Worm (Caenorhabditis elegans) whole organism, midembryonic: ENCODE data around the gene sru-28.

Source experiments
- T22C8.4 ChIP-seq: fragments of 200-800 bp; sonication (Bioruptor generic); IDR thresholded peaks from 2 replicates; pipeline ENCODE4 v1.3.6; 2022; ENCODE audit warnings: missing genetic modification characterization, missing compliant biosample characterization
- cog-1 ChIP-seq: sonication (generic microtip); optimal IDR thresholded peaks from 2 replicates; lab custom pipeline; 2016; ENCODE audit warnings: missing genetic modification characterization, missing compliant biosample characterization
- flt-1 ChIP-seq: fragments of 200-800 bp; sonication (Bioruptor generic); IDR thresholded peaks from 2 replicates; pipeline ENCODE4 v1.3.6; 2022; ENCODE audit warnings: missing genetic modification characterization, missing compliant biosample characterization
- klf-2 ChIP-seq: fragments of 200-800 bp; sonication (Bioruptor generic); conservative IDR thresholded peaks from 2 replicates; pipeline ENCODE4 v1.3.6; 2022; ENCODE audit warnings: missing genetic modification reagents, missing genetic modification characterization, missing compliant biosample characterization
- med-1 ChIP-seq: sonication (generic microtip); optimal IDR thresholded peaks from 2 replicates; lab custom pipeline; 2017; ENCODE audit warnings: missing genetic modification characterization, mild to moderate bottlenecking, missing compliant biosample characterization, antibody characterized with exemption, missing genetic modification reagents; ENCODE audit not compliant: insufficient read depth
- ref-1 ChIP-seq: fragments of 200-800 bp; sonication (Bioruptor generic); conservative IDR thresholded peaks from 2 replicates; pipeline ENCODE4 v1.3.6; 2022; ENCODE audit warnings: missing genetic modification reagents, missing genetic modification characterization, missing compliant biosample characterization
- tab-1 ChIP-seq: fragments of 200-800 bp; sonication (Bioruptor generic); IDR thresholded peaks from 2 replicates; pipeline ENCODE4 v1.3.6; 2022; ENCODE audit warnings: missing genetic modification characterization, missing compliant biosample characterization
- ztf-23 ChIP-seq: fragments of 200-800 bp; sonication (Bioruptor generic); IDR thresholded peaks from 2 replicates; pipeline ENCODE4 v1.3.6; 2022; ENCODE audit warnings: missing genetic modification reagents, missing genetic modification characterization, missing compliant biosample characterization
- ztf-29 ChIP-seq: fragments of 200-800 bp; sonication (Bioruptor generic); IDR thresholded peaks from 2 replicates; pipeline ENCODE4 v1.3.6; 2022; ENCODE audit warnings: missing genetic modification reagents, missing genetic modification characterization, missing compliant biosample characterization

The sru-28 gene

ce11 chrV:1505995-1506394 is at the start of gene sru-28:
TSS of gene sru-28 (plus strand) at chrV:1506295.
- TF ChIP-seq ref-1: no peak
- no peak for TF ChIP-seq flt-1
- no peak for TF ChIP-seq tab-1 (GFP tag; lab: Robert Waterston, UW)
- TF ChIP-seq cog-1: no peak
- no peak for TF ChIP-seq klf-2

DNA sequence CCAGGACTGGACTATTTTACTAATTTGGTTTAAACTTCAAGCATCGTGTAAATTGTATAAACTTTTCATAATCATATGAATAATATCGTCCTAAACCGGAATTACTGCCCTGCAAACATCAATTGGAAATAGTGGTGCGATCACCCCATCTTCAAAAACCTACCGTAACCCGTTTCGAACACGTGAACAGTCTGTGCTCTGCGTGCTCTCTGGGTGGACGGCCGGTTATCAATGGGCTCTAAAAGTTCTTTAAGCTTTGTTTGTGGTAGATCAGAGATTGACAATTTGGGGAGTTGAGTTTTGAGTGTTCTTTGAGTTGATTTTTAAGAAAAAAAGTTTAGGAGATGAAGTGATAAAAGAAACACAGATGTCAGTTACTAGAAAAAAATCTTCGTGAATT is 49.5 kb upstream of the sru-28 start:
- TF ChIP-seq ref-1 (no peak), tab-1 (GFP tag; lab: Robert Waterston, UW) (no peak), med-1 (no peak), flt-1 (no peak), T22C8.4 (GFP tag; lab: Robert Waterston, UW) (no peak), klf-2 (no peak), ztf-23 (GFP tag; lab: Robert Waterston, UW) (no peak), cog-1 (no peak), ztf-29 (GFP tag; lab: Robert Waterston, UW) (no peak)

DNA sequence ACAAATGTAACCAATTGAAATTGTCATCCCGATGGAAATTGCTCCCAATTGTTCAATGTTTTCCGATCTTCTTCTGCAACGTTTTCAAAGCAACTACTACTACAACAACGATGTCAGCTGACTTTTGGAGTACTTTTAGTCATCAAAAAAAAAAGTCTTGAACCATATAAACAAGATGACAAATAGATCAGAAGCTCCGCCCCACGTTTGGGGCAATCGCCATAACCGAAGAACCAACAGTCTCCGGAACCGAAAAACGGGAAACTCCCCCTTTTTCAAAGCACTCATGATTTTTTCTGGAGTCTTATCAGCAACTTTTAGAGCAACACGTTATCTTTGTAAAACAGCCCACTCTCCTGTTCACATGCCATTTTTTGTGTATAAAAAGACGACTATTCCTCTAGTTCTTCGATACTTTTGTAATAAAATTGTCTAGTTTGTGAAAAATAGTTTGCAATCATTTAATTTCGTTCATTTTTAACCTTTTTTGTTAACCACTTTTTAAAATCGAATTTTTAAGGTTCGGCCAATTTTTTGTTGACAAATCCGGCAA is 46.6 kb upstream of the sru-28 start:
- TF ChIP-seq cog-1 (no peak), ztf-29 (GFP tag; lab: Robert Waterston, UW) (no peak), tab-1 (GFP tag; lab: Robert Waterston, UW) (no peak), ztf-23 (GFP tag; lab: Robert Waterston, UW) (no peak), T22C8.4 (GFP tag; lab: Robert Waterston, UW) (no peak), ref-1 (no peak), flt-1 (no peak)

DNA sequence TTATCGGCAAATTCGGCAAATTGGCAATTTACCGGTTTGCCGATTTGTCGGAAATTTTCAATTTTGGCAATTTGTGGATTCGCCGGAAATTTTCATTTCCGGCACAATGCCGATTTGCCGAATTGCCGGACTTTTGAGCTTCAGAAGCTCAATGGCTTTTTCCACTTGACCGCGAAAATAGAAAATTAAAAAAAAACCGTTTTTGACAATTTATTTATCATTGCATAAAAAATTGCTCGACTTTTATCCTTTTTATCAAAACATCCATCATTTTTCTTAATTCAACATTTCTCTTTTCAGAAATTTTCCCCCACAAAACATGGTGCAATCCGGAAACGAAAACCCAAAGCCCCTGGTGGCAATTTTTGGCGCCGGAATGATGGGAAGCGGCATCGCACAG is 46.0 kb upstream of the sru-28 start, which contains the start of gene hacd-1:
TSS of gene hacd-1 (plus strand) at position 301 of the 400 bp plus-strand sequence.
- TF ChIP-seq med-1 (no peak), T22C8.4 (GFP tag; lab: Robert Waterston, UW) (no peak), flt-1 (no peak), ztf-29 (GFP tag; lab: Robert Waterston, UW) (no peak), ztf-23 (GFP tag; lab: Robert Waterston, UW) (no peak), ref-1 (no peak), klf-2 (no peak), tab-1 (GFP tag; lab: Robert Waterston, UW) (no peak), cog-1 (no peak)

DNA sequence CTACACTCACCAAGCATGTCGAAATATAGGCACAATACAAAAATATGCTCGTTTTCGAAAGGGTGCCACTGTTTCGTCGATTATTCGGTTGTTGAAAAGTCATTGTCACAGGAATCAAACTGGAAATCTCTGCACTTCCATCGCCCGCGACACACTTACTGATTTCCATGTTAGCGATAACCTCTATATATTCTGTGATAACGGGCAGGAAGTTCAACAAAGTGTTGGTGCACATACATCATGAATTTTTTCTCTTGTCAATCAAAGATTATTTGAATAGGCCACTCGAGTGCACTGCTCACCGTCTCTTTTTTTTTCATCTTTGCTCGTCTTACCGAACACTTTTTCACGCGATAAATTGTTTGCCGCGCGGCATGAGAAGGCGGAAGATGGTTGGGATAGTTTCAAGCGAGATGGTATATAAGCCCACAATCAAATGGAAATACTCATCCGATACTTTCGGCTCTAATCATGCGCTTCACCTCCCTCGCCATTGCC is 41.5 kb upstream of the sru-28 start, which contains the start of the genes fpn-1.2 and pqn-54:
TSS of gene fpn-1.2 (minus strand) at position 157 of the 498 bp plus-strand sequence.
TSS of gene pqn-54 (plus strand) at position 448 of the 498 bp plus-strand sequence.
- no peak for TF ChIP-seq ztf-29 (GFP tag; lab: Robert Waterston, UW)
- TF ChIP-seq tab-1 (GFP tag; lab: Robert Waterston, UW): no peak
- TF ChIP-seq flt-1: no peak
- TF ChIP-seq klf-2: no peak
- no peak for TF ChIP-seq cog-1
- no peak for TF ChIP-seq ztf-23 (GFP tag; lab: Robert Waterston, UW)
- no peak for TF ChIP-seq med-1
- no peak for TF ChIP-seq T22C8.4 (GFP tag; lab: Robert Waterston, UW)
- TF ChIP-seq ref-1: no peak

ce11 chrV:1465932-1466331 is 40.2 kb upstream of the sru-28 start:
- no peak for TF ChIP-seq med-1
- no peak for TF ChIP-seq ref-1
- TF ChIP-seq ztf-29 (GFP tag; lab: Robert Waterston, UW): no peak
- no peak for TF ChIP-seq tab-1 (GFP tag; lab: Robert Waterston, UW)
- TF ChIP-seq klf-2: no peak
- TF ChIP-seq flt-1: no peak
- TF ChIP-seq cog-1: no peak
- TF ChIP-seq T22C8.4 (GFP tag; lab: Robert Waterston, UW): no peak
- TF ChIP-seq ztf-23 (GFP tag; lab: Robert Waterston, UW): no peak

ce11 chrV:1466949-1467348 is 39.1 kb upstream of the sru-28 start:
- TF ChIP-seq tab-1 (GFP tag; lab: Robert Waterston, UW) (no peak), flt-1 (no peak), T22C8.4 (GFP tag; lab: Robert Waterston, UW) (peak; percentile 60), ztf-23 (GFP tag; lab: Robert Waterston, UW) (no peak), klf-2 (no peak)

DNA sequence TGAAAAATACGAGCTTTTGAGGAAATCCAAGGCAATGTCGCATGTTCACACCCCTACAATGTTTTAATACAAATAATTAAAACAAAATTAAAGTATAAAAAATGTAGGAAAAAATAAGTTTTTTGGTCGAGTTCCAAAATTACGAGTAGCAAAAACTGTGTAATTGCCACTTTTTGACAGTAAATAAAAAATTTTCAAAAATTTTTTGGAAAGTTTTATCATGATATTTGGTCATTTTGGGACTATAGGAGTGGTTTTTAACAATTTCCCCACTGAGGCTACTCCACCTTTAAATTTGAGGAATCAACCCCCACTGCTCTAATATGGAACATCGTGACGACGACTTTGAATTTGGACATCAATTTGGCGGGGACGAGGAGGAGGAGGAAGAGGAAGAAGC is 38.7 kb upstream of the sru-28 start, which contains the start of gene gid-8:
TSS of gene gid-8 (plus strand) at position 301 of the 400 bp plus-strand sequence.
- TF ChIP-seq ref-1: no peak
- no peak for TF ChIP-seq cog-1
- no peak for TF ChIP-seq ztf-29 (GFP tag; lab: Robert Waterston, UW)
- no peak for TF ChIP-seq tab-1 (GFP tag; lab: Robert Waterston, UW)
- TF ChIP-seq med-1: no peak
- TF ChIP-seq ztf-23 (GFP tag; lab: Robert Waterston, UW): no peak
- TF ChIP-seq klf-2: no peak
- no peak for TF ChIP-seq T22C8.4 (GFP tag; lab: Robert Waterston, UW)
- no peak for TF ChIP-seq flt-1

ce11 chrV:1468905-1469304 is 37.2 kb upstream of the sru-28 start:
- TF ChIP-seq flt-1 (no peak), cog-1 (no peak), ref-1 (no peak), ztf-23 (GFP tag; lab: Robert Waterston, UW) (no peak), T22C8.4 (GFP tag; lab: Robert Waterston, UW) (no peak), ztf-29 (GFP tag; lab: Robert Waterston, UW) (no peak), klf-2 (no peak), tab-1 (GFP tag; lab: Robert Waterston, UW) (no peak), med-1 (no peak)

ce11 chrV:1471078-1471969 is 34.8 kb upstream of the sru-28 start:
- TF ChIP-seq ztf-23 (GFP tag; lab: Robert Waterston, UW) (0 out of 2 replicates have a peak, but pooled peaks have one; percentile 36), ztf-29 (GFP tag; lab: Robert Waterston, UW) (no peak)
